Fruit fly (Drosophila melanogaster) Kc167 (cell line): Measurements from ENCODE around the gene CG11267.

ENCODE experiments used
- Myc ChIP-seq: fragments of >200 bp; optimal IDR thresholded peaks from 2 replicates; lab custom pipeline; 2017; ENCODE audit warnings: missing external identifiers
- Sin3A ChIP-seq: fragments of >200 bp; optimal IDR thresholded peaks from 2 replicates; lab custom pipeline; 2018; ENCODE audit warnings: missing external identifiers
- h ChIP-seq: fragments of >200 bp; optimal IDR thresholded peaks from 3 replicates; lab custom pipeline; 2018; ENCODE audit warnings: missing external identifiers
- insv ChIP-seq: fragments of >200 bp; optimal IDR thresholded peaks from 3 replicates; lab custom pipeline; 2018; ENCODE audit warnings: missing external identifiers

dm6 chr3L:13022854-13023560 lies 7.2 kb downstream of the CG11267 start, which contains the start of gene RpS12:
- no peak for TF ChIP-seq h (lab: Kevin White, UChicago)
- TF ChIP-seq Sin3A, result no peak
- TF ChIP-seq insv (lab: Kevin White, UChicago), result no peak
- no peak for TF ChIP-seq Myc (lab: Kevin White, UChicago)
